Worm (Caenorhabditis elegans): ENCODE results near the gene sup-18.

Gene sup-18

ce11 chrIII:7873481-7873880, 5.2 kb downstream of the sup-18 start, which contains the start of gene tyr-1:
TSS of gene tyr-1 (plus strand) at chrIII:7873781.
- no peak for TF ChIP-seq mml-1 (tag; optimal IDR thresholded peaks at IDR 0.05)

ce11 chrIII:7872776-7873175, 5.9 kb downstream of the sup-18 start:
- no peak for TF ChIP-seq lsy-12 (tag; optimal IDR thresholded peaks at IDR 0.05)
- TF ChIP-seq lin-39 (tag; optimal IDR thresholded peaks at IDR 0.05) = no peak
- no peak for TF ChIP-seq ceh-16 (tag; optimal IDR thresholded peaks at IDR 0.05)
- TF ChIP-seq elt-2 (tag; optimal IDR thresholded peaks at IDR 0.05) = no peak
- TF ChIP-seq ama-1 (optimal IDR thresholded peaks at IDR 0.05) = no peak
- no peak for TF ChIP-seq nhr-28 (tag; optimal IDR thresholded peaks at IDR 0.05)
- no peak for TF ChIP-seq nhr-67 (tag; optimal IDR thresholded peaks at IDR 0.05)
- TF ChIP-seq unc-39 (tag; optimal IDR thresholded peaks at IDR 0.05) = no peak
- no peak for TF ChIP-seq sea-2 (GFP tag; optimal IDR thresholded peaks at IDR 0.05)

ce11 chrIII:7866189-7866588, 12.5 kb downstream of the sup-18 start, which contains the start of gene cup-4:
TSS of gene cup-4 (plus strand) at chrIII:7866489.
- TF ChIP-seq R02D3.7 (tag; optimal IDR thresholded peaks at IDR 0.05) (no peak), ceh-9 (tag; optimal IDR thresholded peaks at IDR 0.05) (no peak), daf-12 (tag; optimal IDR thresholded peaks at IDR 0.05) (no peak), elt-2 (tag; optimal IDR thresholded peaks at IDR 0.05) (no peak), zag-1 (tag; optimal IDR thresholded peaks at IDR 0.05) (no peak), egl-27 (tag; optimal IDR thresholded peaks at IDR 0.05) (no peak), nfya-1 (tag; optimal IDR thresholded peaks at IDR 0.05; ENCODE audit: insufficient read depth) (no peak)

- TF ChIP-seq nhr-76 (tag; optimal IDR thresholded peaks at IDR 0.05) (no peak), elt-2 (tag; optimal IDR thresholded peaks at IDR 0.05) (peak; percentile 57), pqm-1 (tag; optimal IDR thresholded peaks at IDR 0.05) (peak; percentile 37)
These were observed 13.4 kb downstream of the sup-18 start, which contains the start of gene slc-17.3 for ce11 chrIII:7865238-7865761. TSS of gene slc-17.3 (minus strand) at chrIII:7865288.

ce11 chrIII:7861535-7862120, 17.1 kb downstream of the sup-18 start, which contains the start of gene snr-5:
TSS of gene snr-5 (plus strand) at chrIII:7862070.
- TF ChIP-seq nfya-1 (tag; optimal IDR thresholded peaks at IDR 0.05; ENCODE audit: insufficient read depth) (peak; percentile 40), nhr-25 (tag; optimal IDR thresholded peaks at IDR 0.05) (no peak), hmg-11 (tag; optimal IDR thresholded peaks at IDR 0.05) (peak; percentile 31)

- TF ChIP-seq fos-1 (tag; optimal IDR thresholded peaks at IDR 0.05) (no peak), elt-2 (tag; optimal IDR thresholded peaks at IDR 0.05) (peak; percentile 31)
These were observed 17.8 kb downstream of the sup-18 start, which contains the start of gene cuc-1 for ce11 chrIII:7860885-7861284. TSS of gene cuc-1 (minus strand) at chrIII:7860985.

- TF ChIP-seq nhr-43 (tag; optimal IDR thresholded peaks at IDR 0.05; ENCODE audit: poor library complexity, severe bottlenecking) = no peak
- no peak for TF ChIP-seq unc-39 (tag; optimal IDR thresholded peaks at IDR 0.05)
- TF ChIP-seq pqm-1 (tag; optimal IDR thresholded peaks at IDR 0.05) = no peak
- TF ChIP-seq nhr-237 (tag; optimal IDR thresholded peaks at IDR 0.05) = no peak
- TF ChIP-seq egl-27 (tag; optimal IDR thresholded peaks at IDR 0.05) = no peak
- no peak for TF ChIP-seq elt-3 (tag; optimal IDR thresholded peaks at IDR 0.05)
- TF ChIP-seq lin-39 (tag; optimal IDR thresholded peaks at IDR 0.05) = no peak
- no peak for TF ChIP-seq fkh-10 (GFP tag; optimal IDR thresholded peaks at IDR 0.05)
- no peak for TF ChIP-seq ceh-82 (tag; optimal IDR thresholded peaks at IDR 0.05)
- no peak for TF ChIP-seq lsy-12 (tag; optimal IDR thresholded peaks at IDR 0.05)
- no peak for TF ChIP-seq mdl-1 (tag; optimal IDR thresholded peaks at IDR 0.05)
- TF ChIP-seq fkh-2 (tag; optimal IDR thresholded peaks at IDR 0.05) = no peak
These were observed 19.4 kb downstream of the sup-18 start, which contains the start of gene tomm-7 for ce11 chrIII:7859313-7859712. TSS of gene tomm-7 (plus strand) at chrIII:7859613.
